Fruit fly (Drosophila melanogaster) whole organism, embryonic: ENCODE measurements around the gene Trf4-2.

Source experiments
- BEAF-32 ChIP-seq: fragments of 200-800 bp; sonication (Bioruptor generic); optimal IDR thresholded peaks from 3 replicates; lab custom pipeline; 2017; ENCODE audit warnings: missing biosample characterization, missing genetic modification characterization, mild to moderate bottlenecking, moderate library complexity, missing genetic modification reagents
- CG10959 ChIP-seq: fragments of 200-800 bp; sonication (Bioruptor generic); IDR thresholded peaks from 2 replicates; pipeline ENCODE4 v1.3.6; 2022; ENCODE audit warnings: missing biosample characterization, missing genetic modification characterization
- CG11695 ChIP-seq: fragments of 200-800 bp; sonication (Bioruptor generic); IDR thresholded peaks from 3 replicates; pipeline ENCODE4 v1.3.6; 2022; ENCODE audit warnings: missing biosample characterization, missing genetic modification characterization
- CG11696 ChIP-seq: fragments of 200-800 bp; sonication (Bioruptor generic); IDR thresholded peaks from 2 replicates; pipeline ENCODE4 v1.3.6; 2022; ENCODE audit warnings: missing biosample characterization, missing genetic modification characterization
- CG12071 ChIP-seq: fragments of 200-800 bp; sonication (Bioruptor generic); optimal IDR thresholded peaks from 3 replicates; lab custom pipeline; 2018; ENCODE audit warnings: missing biosample characterization, mild to moderate bottlenecking, missing genetic modification characterization
- CG12236 ChIP-seq: fragments of 200-800 bp; sonication (Bioruptor generic); optimal IDR thresholded peaks from 2 replicates; lab custom pipeline; 2016; ENCODE audit warnings: missing biosample characterization, missing genetic modification characterization
- CG13775 ChIP-seq: fragments of 200-800 bp; sonication (Bioruptor generic); optimal IDR thresholded peaks from 3 replicates; lab custom pipeline; 2017; ENCODE audit warnings: missing biosample characterization, mild to moderate bottlenecking, missing genetic modification characterization
- CG14441 ChIP-seq: fragments of 200-800 bp; sonication (Bioruptor generic); IDR thresholded peaks from 2 replicates; pipeline ENCODE4 v1.3.6; 2022; ENCODE audit warnings: missing biosample characterization, missing genetic modification characterization
- CG15479 ChIP-seq: fragments of 200-800 bp; sonication (Bioruptor generic); optimal IDR thresholded peaks from 3 replicates; lab custom pipeline; 2019; ENCODE audit warnings: missing biosample characterization, mild to moderate bottlenecking, missing genetic modification characterization, moderate library complexity
- CG2199 ChIP-seq: fragments of 200-800 bp; sonication (Bioruptor generic); IDR thresholded peaks from 3 replicates; pipeline ENCODE4 v1.3.6; 2022; ENCODE audit warnings: missing biosample characterization, missing genetic modification characterization
- CG30020 ChIP-seq: fragments of 200-800 bp; optimal IDR thresholded peaks from 2 replicates; lab custom pipeline; 2019; ENCODE audit warnings: missing biosample characterization, mild to moderate bottlenecking, missing genetic modification characterization, moderate library complexity
- CG33213 ChIP-seq: fragments of 200-800 bp; sonication (Bioruptor generic); optimal IDR thresholded peaks from 3 replicates; lab custom pipeline; 2016; ENCODE audit warnings: missing biosample characterization, missing genetic modification characterization
- CG34422 ChIP-seq: fragments of 200-800 bp; sonication (Bioruptor generic); IDR thresholded peaks from 3 replicates; pipeline ENCODE4 v1.3.6; 2022; ENCODE audit warnings: missing biosample characterization, missing genetic modification characterization
- CG6272 ChIP-seq: fragments of 200-800 bp; sonication (Bioruptor generic); IDR thresholded peaks from 2 replicates; pipeline ENCODE4 v1.3.6; 2022; ENCODE audit warnings: missing biosample characterization, missing genetic modification characterization
- CG7271 ChIP-seq: fragments of 200-800 bp; sonication (Bioruptor generic); optimal IDR thresholded peaks from 2 replicates; lab custom pipeline; 2018; ENCODE audit warnings: missing biosample characterization, mild to moderate bottlenecking, missing genetic modification characterization, moderate library complexity
- CG7372 ChIP-seq: fragments of 200-800 bp; sonication (Bioruptor generic); IDR thresholded peaks from 2 replicates; pipeline ENCODE4 v1.3.6; 2022; ENCODE audit warnings: missing biosample characterization, missing genetic modification characterization
- CG7928 ChIP-seq: fragments of 200-800 bp; sonication (Bioruptor generic); optimal IDR thresholded peaks from 2 replicates; lab custom pipeline; 2017; ENCODE audit warnings: missing biosample characterization, mild to moderate bottlenecking, missing genetic modification characterization
- CkIIα-i1 ChIP-seq: fragments of 200-800 bp; sonication (Bioruptor generic); IDR thresholded peaks from 2 replicates; pipeline ENCODE4 v1.3.6; 2022; ENCODE audit warnings: missing biosample characterization, missing genetic modification characterization
- CrebB ChIP-seq: fragments of 200-800 bp; sonication (Bioruptor generic); optimal IDR thresholded peaks from 3 replicates; lab custom pipeline; 2018; ENCODE audit warnings: missing biosample characterization, mild to moderate bottlenecking, missing genetic modification characterization
- D19A ChIP-seq: fragments of 200-800 bp; optimal IDR thresholded peaks from 3 replicates; lab custom pipeline; 2019; ENCODE audit warnings: missing biosample characterization, mild to moderate bottlenecking, missing genetic modification characterization, moderate library complexity
- D19B ChIP-seq: fragments of 200-800 bp; sonication (Bioruptor generic); optimal IDR thresholded peaks from 2 replicates; lab custom pipeline; 2017; ENCODE audit warnings: missing biosample characterization, mild to moderate bottlenecking, missing genetic modification characterization
- Dref ChIP-seq: fragments of 200-800 bp; sonication (Bioruptor generic); IDR thresholded peaks from 2 replicates; pipeline ENCODE4 v1.3.6; 2022; ENCODE audit warnings: missing biosample characterization, missing genetic modification characterization
- HmgD ChIP-seq: fragments of 200-800 bp; sonication (Bioruptor generic); optimal IDR thresholded peaks from 3 replicates; lab custom pipeline; 2016; ENCODE audit warnings: missing biosample characterization, missing genetic modification characterization
- Jarid2 ChIP-seq: fragments of 200-800 bp; sonication (Bioruptor generic); optimal IDR thresholded peaks from 3 replicates; lab custom pipeline; 2017; ENCODE audit warnings: mild to moderate bottlenecking, missing biosample characterization, missing genetic modification reagents, missing genetic modification characterization
- Max ChIP-seq: fragments of 200-800 bp; sonication (Bioruptor generic); optimal IDR thresholded peaks from 2 replicates; lab custom pipeline; 2016; ENCODE audit warnings: missing biosample characterization, mild to moderate bottlenecking, missing genetic modification characterization
- Mes4 ChIP-seq: fragments of 200-800 bp; sonication (Bioruptor generic); optimal IDR thresholded peaks from 2 replicates; lab custom pipeline; 2016; ENCODE audit warnings: missing biosample characterization, missing genetic modification characterization
- Myb ChIP-seq: fragments of 200-800 bp; sonication (Bioruptor generic); optimal IDR thresholded peaks from 2 replicates; lab custom pipeline; 2016; ENCODE audit warnings: missing biosample characterization, missing genetic modification characterization
- NC2β ChIP-seq: fragments of 200-800 bp; sonication (Bioruptor generic); optimal IDR thresholded peaks from 2 replicates; lab custom pipeline; 2016; ENCODE audit warnings: missing biosample characterization, missing genetic modification characterization
- NfI ChIP-seq: fragments of 200-800 bp; sonication (Bioruptor generic); optimal IDR thresholded peaks from 3 replicates; lab custom pipeline; 2018; ENCODE audit warnings: missing biosample characterization, mild to moderate bottlenecking, missing genetic modification characterization, moderate library complexity
- Scr ChIP-seq: fragments of 200-800 bp; sonication (Bioruptor generic); IDR thresholded peaks from 2 replicates; pipeline ENCODE4 v1.3.6; 2022; ENCODE audit warnings: missing biosample characterization, missing genetic modification characterization; ENCODE audit not compliant: partially characterized antibody
- Xrp1 ChIP-seq: fragments of 200-800 bp; sonication (Bioruptor generic); IDR thresholded peaks from 2 replicates; pipeline ENCODE4 v1.3.6; 2022; ENCODE audit warnings: missing biosample characterization, missing genetic modification characterization
- chif ChIP-seq, 2 experiments: fragments of 200-800 bp; sonication (Bioruptor generic); optimal IDR thresholded peaks; 3 replicates each; lab custom pipeline; 2016; ENCODE audit warnings: missing biosample characterization in 2 of 2, missing genetic modification characterization in 2 of 2
- ci ChIP-seq: fragments of 200-800 bp; sonication (Bioruptor generic); IDR thresholded peaks from 3 replicates; pipeline ENCODE4 v1.3.6; 2022; ENCODE audit warnings: missing biosample characterization, missing genetic modification characterization
- emc ChIP-seq: fragments of 200-800 bp; sonication (Bioruptor generic); optimal IDR thresholded peaks from 2 replicates; lab custom pipeline; 2016; ENCODE audit warnings: missing biosample characterization, missing genetic modification characterization
- ems ChIP-seq: fragments of 200-800 bp; sonication (Bioruptor generic); optimal IDR thresholded peaks from 3 replicates; lab custom pipeline; 2016; ENCODE audit warnings: missing biosample characterization, missing genetic modification characterization
- exex ChIP-seq: fragments of 200-800 bp; sonication (Bioruptor generic); optimal IDR thresholded peaks from 4 replicates; lab custom pipeline; 2018; ENCODE audit warnings: missing biosample characterization, mild to moderate bottlenecking, missing genetic modification characterization, moderate library complexity
- fd96Cb ChIP-seq: fragments of 200-800 bp; sonication (Bioruptor generic); optimal IDR thresholded peaks from 2 replicates; lab custom pipeline; 2018; ENCODE audit warnings: missing biosample characterization, mild to moderate bottlenecking, missing genetic modification characterization, moderate library complexity
- gem ChIP-seq: fragments of 200-800 bp; sonication (Bioruptor generic); optimal IDR thresholded peaks from 2 replicates; lab custom pipeline; 2019; ENCODE audit warnings: missing biosample characterization, mild to moderate bottlenecking, missing genetic modification characterization, moderate library complexity
- grau ChIP-seq: fragments of 200-800 bp; optimal IDR thresholded peaks from 3 replicates; lab custom pipeline; 2019; ENCODE audit warnings: missing biosample characterization, mild to moderate bottlenecking, missing genetic modification characterization, moderate library complexity
- gt ChIP-seq: fragments of 200-800 bp; sonication (Bioruptor generic); IDR thresholded peaks from 2 replicates; pipeline ENCODE4 v1.3.6; 2022; ENCODE audit warnings: missing biosample characterization, missing genetic modification characterization
- jigr1 ChIP-seq: fragments of 200-800 bp; sonication (Bioruptor generic); IDR thresholded peaks from 3 replicates; pipeline ENCODE4 v1.3.6; 2022; ENCODE audit warnings: missing biosample characterization, missing genetic modification characterization
- kay ChIP-seq: fragments of 200-800 bp; sonication (Bioruptor generic); optimal IDR thresholded peaks from 2 replicates; lab custom pipeline; 2016; ENCODE audit warnings: missing biosample characterization, missing genetic modification characterization
- kni ChIP-seq: fragments of 200-800 bp; sonication (Bioruptor generic); optimal IDR thresholded peaks from 3 replicates; lab custom pipeline; 2017; ENCODE audit warnings: mild to moderate bottlenecking, missing biosample characterization, missing genetic modification reagents, missing genetic modification characterization
- org-1 ChIP-seq: fragments of 200-800 bp; sonication (Bioruptor generic); optimal IDR thresholded peaks from 2 replicates; lab custom pipeline; 2017; ENCODE audit warnings: missing biosample characterization, missing genetic modification characterization
- pzg ChIP-seq: fragments of 200-800 bp; sonication (Bioruptor generic); optimal IDR thresholded peaks from 3 replicates; lab custom pipeline; 2018; ENCODE audit warnings: missing biosample characterization, mild to moderate bottlenecking, missing genetic modification characterization, moderate library complexity
- schlank ChIP-seq: fragments of 200-800 bp; sonication (Bioruptor generic); optimal IDR thresholded peaks from 2 replicates; lab custom pipeline; 2018; ENCODE audit warnings: missing biosample characterization, mild to moderate bottlenecking, missing genetic modification characterization
- sima ChIP-seq: fragments of 200-800 bp; sonication (Bioruptor generic); optimal IDR thresholded peaks from 2 replicates; lab custom pipeline; 2016; ENCODE audit warnings: missing biosample characterization, missing genetic modification characterization
- sqz ChIP-seq: fragments of 200-800 bp; sonication (Bioruptor generic); optimal IDR thresholded peaks from 3 replicates; lab custom pipeline; 2018; ENCODE audit warnings: missing biosample characterization, mild to moderate bottlenecking, missing genetic modification characterization
- sug ChIP-seq: fragments of 200-800 bp; optimal IDR thresholded peaks from 2 replicates; lab custom pipeline; 2019; ENCODE audit warnings: missing biosample characterization, mild to moderate bottlenecking, missing genetic modification characterization, moderate library complexity
- tna ChIP-seq: fragments of 200-800 bp; sonication (Bioruptor generic); IDR thresholded peaks from 2 replicates; pipeline ENCODE4 v1.3.6; 2022; ENCODE audit warnings: missing biosample characterization, missing genetic modification characterization; ENCODE audit not compliant: partially characterized antibody
- twi ChIP-seq: fragments of 200-800 bp; optimal IDR thresholded peaks from 2 replicates; lab custom pipeline; 2019; ENCODE audit warnings: missing biosample characterization, mild to moderate bottlenecking, missing genetic modification characterization, moderate library complexity

Trf4-2 gene

DNA sequence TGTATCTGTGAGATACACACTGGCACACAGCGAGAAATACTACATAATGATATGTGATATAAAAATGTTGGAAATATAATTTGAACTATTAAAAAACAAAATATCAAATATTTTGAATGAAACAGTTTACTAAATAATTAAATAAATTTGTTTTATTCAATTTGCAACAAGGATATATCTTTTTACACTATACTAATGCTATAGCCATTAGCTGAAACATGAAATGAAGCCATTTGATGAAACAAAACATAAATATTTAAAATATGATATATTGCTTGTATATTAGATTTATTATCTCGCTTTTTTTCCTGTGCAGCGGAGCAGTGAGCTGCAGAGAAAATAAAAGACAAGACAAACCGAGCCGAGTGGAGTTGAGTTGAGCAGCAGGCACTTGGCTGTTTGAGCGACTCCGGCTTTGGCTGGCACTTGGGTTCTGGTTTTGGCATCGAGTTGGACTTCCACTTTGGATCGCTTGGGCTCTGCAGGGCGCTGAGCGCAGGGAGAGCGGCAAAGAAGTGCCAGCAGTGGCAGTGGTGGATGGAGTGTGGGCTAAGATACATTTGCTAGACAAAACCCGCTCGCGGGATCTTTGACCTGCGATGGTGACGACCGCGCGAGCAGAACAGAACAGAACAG lies 31.6 kb upstream of the Trf4-2 start (continued):
- no peak for TF ChIP-seq sug (tag; lab: Kevin White, UChicago)
- peak; percentile 66 for TF ChIP-seq org-1
- TF ChIP-seq kni (GFP tag; lab: Kevin White, UChicago), result peak; percentile 22
- no peak for TF ChIP-seq CG7372 (GFP tag; lab: Robert Waterston, UW)
- TF ChIP-seq Scr (GFP tag; lab: Robert Waterston, UW), result no peak
- TF ChIP-seq kay (GFP tag; lab: Kevin White, UChicago), result peak; percentile 68
- TF ChIP-seq CkIIα-i1 (GFP tag; lab: Robert Waterston, UW), result no peak
- TF ChIP-seq ems (GFP tag; lab: Kevin White, UChicago), result no peak
- peak; percentile 54 for TF ChIP-seq Max
- peak; percentile 62 for TF ChIP-seq CG14441
- TF ChIP-seq gt (GFP tag; lab: Robert Waterston, UW), result no peak
- no peak for TF ChIP-seq CG33213 (GFP tag; lab: Kevin White, UChicago)
- TF ChIP-seq Dref (GFP tag; lab: Robert Waterston, UW), result no peak
- no peak for TF ChIP-seq CG10959 (GFP tag; lab: Robert Waterston, UW)
- no peak for TF ChIP-seq BEAF-32
- no peak for TF ChIP-seq CG12071 (GFP tag; lab: Kevin White, UChicago)
- TF ChIP-seq Myb, result no peak
- peak; percentile 30 for TF ChIP-seq D19B (GFP tag; lab: Kevin White, UChicago)
- TF ChIP-seq jigr1 (GFP tag; lab: Robert Waterston, UW), result 0 out of 3 replicates have a peak, but pooled peaks have one; percentile 58
- no peak for TF ChIP-seq tna
- peak; percentile 80 for TF ChIP-seq sqz
- peak; percentile 73 for TF ChIP-seq CG30020 (tag; lab: Kevin White, UChicago)
- TF ChIP-seq Xrp1 (GFP tag; lab: Robert Waterston, UW), result peak; percentile 81
- TF ChIP-seq sima (GFP tag; lab: Kevin White, UChicago), result no peak
- no peak for TF ChIP-seq CG2199 (GFP tag; lab: Robert Waterston, UW)
- TF ChIP-seq ci (GFP tag; lab: Robert Waterston, UW), result no peak
- peak; percentile 85 for TF ChIP-seq CG11695
- no peak for TF ChIP-seq chif (GFP tag; optimal IDR thresholded peaks at IDR 0.05; lab: Kevin White, UChicago)
- peak; percentile 88 for TF ChIP-seq grau (tag; lab: Kevin White, UChicago)
- peak; percentile 57 for TF ChIP-seq CG11696
- TF ChIP-seq CG7928 (GFP tag; lab: Kevin White, UChicago), result peak; percentile 14
- peak; percentile 94 for TF ChIP-seq gem (tag; lab: Kevin White, UChicago)
- TF ChIP-seq D19A (tag; lab: Kevin White, UChicago), result peak; percentile 87
- TF ChIP-seq exex (tag; lab: Kevin White, UChicago), result no peak
- peak; percentile 88 for TF ChIP-seq fd96Cb (tag; lab: Kevin White, UChicago)
- TF ChIP-seq Jarid2 (GFP tag; lab: Kevin White, UChicago), result peak; percentile 38
- no peak for TF ChIP-seq CG12236 (GFP tag; lab: Kevin White, UChicago)
- no peak for TF ChIP-seq CG15479 (GFP tag; lab: Kevin White, UChicago)
- no peak for TF ChIP-seq HmgD (GFP tag; lab: Kevin White, UChicago)
- TF ChIP-seq pzg (GFP tag; lab: Kevin White, UChicago), result no peak
- TF ChIP-seq emc (GFP tag; lab: Kevin White, UChicago), result no peak
- TF ChIP-seq CrebB (tag; lab: Kevin White, UChicago), result peak; percentile 61
- TF ChIP-seq CG6272 (GFP tag; lab: Robert Waterston, UW), result no peak
- TF ChIP-seq Mes4 (GFP tag; lab: Kevin White, UChicago), result no peak
- TF ChIP-seq schlank (tag; lab: Kevin White, UChicago), result no peak
- TF ChIP-seq NfI (GFP tag; lab: Kevin White, UChicago), result peak; percentile 40
- TF ChIP-seq twi (tag; lab: Kevin White, UChicago), result no peak
- peak; percentile 55; the same call in 1 of the 3 replicates for TF ChIP-seq CG34422 (GFP tag; lab: Robert Waterston, UW)
- TF ChIP-seq CG13775 (GFP tag; lab: Kevin White, UChicago), result peak; percentile 68
- TF ChIP-seq CG7271, result peak; percentile 45
- no peak for TF ChIP-seq NC2β
